Worm (Caenorhabditis elegans): ENCODE data around the gene rpl-42.

The rpl-42 gene

DNA sequence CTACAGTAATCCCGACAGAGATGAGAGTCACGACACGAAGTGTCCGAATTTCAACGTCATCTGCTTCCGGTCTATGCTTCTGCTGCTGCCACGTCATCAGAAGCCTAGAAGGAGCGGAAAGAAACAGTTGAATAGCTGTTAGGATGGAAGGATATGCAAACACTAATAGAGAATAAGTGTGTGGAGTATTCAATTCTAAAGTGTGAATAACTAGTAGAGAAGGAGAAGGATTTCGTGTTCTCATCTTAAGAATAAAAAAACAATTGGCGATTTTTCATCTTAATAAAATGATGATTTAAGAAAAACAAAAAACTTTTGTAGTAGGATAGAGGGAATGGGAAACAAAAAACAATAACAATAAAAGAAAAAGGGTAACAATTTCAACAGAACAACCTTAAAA is 46.6 kb upstream of the rpl-42 start, which contains the start of gene col-83:
Gene col-83, minus strand, starts transcription at position 101 of the 400 bp plus-strand sequence.
- TF ChIP-seq nhr-28 (tag; optimal IDR thresholded peaks at IDR 0.05) (no peak), fkh-8 (tag; optimal IDR thresholded peaks at IDR 0.05) (no peak), snu-23 (GFP tag; optimal IDR thresholded peaks at IDR 0.05) (no peak), vab-15 (tag; optimal IDR thresholded peaks at IDR 0.05) (no peak), ama-1 (optimal IDR thresholded peaks at IDR 0.05) (no peak), dsc-1 (tag; optimal IDR thresholded peaks at IDR 0.05) (no peak), swsn-7 (tag; optimal IDR thresholded peaks at IDR 0.05) (no peak), ceh-90 (tag; optimal IDR thresholded peaks at IDR 0.05) (no peak), nhr-237 (tag; optimal IDR thresholded peaks at IDR 0.05) (no peak), grh-1 (GFP tag; IDR thresholded peaks at IDR 0.05) (no peak)

DNA sequence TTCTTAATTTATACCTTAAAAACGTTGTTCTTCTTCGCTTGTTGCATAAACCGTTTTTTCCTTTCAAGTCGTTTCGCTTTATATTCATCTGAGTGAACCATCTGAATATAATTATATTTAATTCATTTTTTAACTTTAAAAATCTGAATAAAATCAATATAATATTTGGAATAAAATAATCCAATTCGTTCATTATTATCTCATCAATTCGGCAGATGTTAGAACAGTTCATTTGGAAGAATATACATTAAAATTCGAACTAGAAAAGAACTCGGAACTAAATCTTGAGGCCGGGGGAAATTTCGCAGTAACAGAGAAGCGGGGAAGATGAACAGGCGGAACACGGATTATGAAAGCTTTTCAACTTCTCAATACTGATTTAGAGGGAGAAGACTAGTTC is 43.6 kb upstream of the rpl-42 start, which contains the start of gene F33A8.4:
Gene F33A8.4, minus strand, starts transcription at position 101 of the 400 bp plus-strand sequence.
- TF ChIP-seq Y116A8C.19 (tag; optimal IDR thresholded peaks at IDR 0.05; ENCODE audit: borderline replicate concordance) (no peak), F16B12.6 (tag; optimal IDR thresholded peaks at IDR 0.05) (no peak), ces-1 (GFP tag; optimal IDR thresholded peaks at IDR 0.05) (no peak), aly-2 (tag; optimal IDR thresholded peaks at IDR 0.05) (no peak), elt-3 (tag; optimal IDR thresholded peaks at IDR 0.05) (no peak), vab-15 (tag; optimal IDR thresholded peaks at IDR 0.05) (no peak), sox-4 (tag; optimal IDR thresholded peaks at IDR 0.05) (no peak), hlh-4 (tag; optimal IDR thresholded peaks at IDR 0.05) (no peak), fos-1 (tag; optimal IDR thresholded peaks at IDR 0.05) (no peak), lin-35 (GFP tag; optimal IDR thresholded peaks at IDR 0.05) (no peak), nhr-90 (tag; optimal IDR thresholded peaks at IDR 0.05; ENCODE audit: poor library complexity) (no peak), ceh-88 (GFP tag; IDR thresholded peaks at IDR 0.05) (no peak), swsn-7 (tag; optimal IDR thresholded peaks at IDR 0.05) (no peak), jun-1 (tag; optimal IDR thresholded peaks at IDR 0.05) (no peak), aha-1 (tag; optimal IDR thresholded peaks at IDR 0.05) (no peak), unc-62 (GFP tag; optimal IDR thresholded peaks at IDR 0.05) (no peak), hpl-2 (GFP tag; optimal IDR thresholded peaks at IDR 0.05) (no peak), fkh-10 (GFP tag; optimal IDR thresholded peaks at IDR 0.05) (no peak), elt-2 (tag; optimal IDR thresholded peaks at IDR 0.05) (no peak), egl-27 (tag; optimal IDR thresholded peaks at IDR 0.05) (no peak)

DNA sequence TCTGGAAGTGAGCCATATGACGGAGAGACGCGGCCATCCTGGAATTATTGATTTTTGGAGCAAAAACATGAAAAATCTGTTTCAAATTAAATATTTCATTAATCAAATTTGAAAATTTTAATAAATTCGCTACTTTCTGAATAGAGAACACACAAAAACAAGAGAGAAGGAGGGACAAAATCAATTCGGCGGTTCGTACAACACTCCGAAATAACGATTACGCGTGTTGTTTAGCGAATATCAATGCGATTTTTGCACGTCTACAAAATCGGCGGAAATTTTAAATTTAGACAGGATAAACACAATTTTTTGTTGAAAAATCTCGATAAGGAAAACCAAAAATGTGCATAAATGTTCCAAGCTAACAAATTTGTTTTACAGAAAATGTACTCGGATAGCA is 42.6 kb upstream of the rpl-42 start, which contains the start of the genes sdhd-1 and ilkp-1:
Gene sdhd-1, minus strand, starts transcription at position 38 of the 400 bp plus-strand sequence.
Gene ilkp-1, plus strand, starts transcription at position 380 of the 400 bp plus-strand sequence.
- TF ChIP-seq mef-2 (tag; optimal IDR thresholded peaks at IDR 0.05) (no peak), unc-130 (tag; optimal IDR thresholded peaks at IDR 0.05) (peak; percentile 18), rnt-1 (tag; optimal IDR thresholded peaks at IDR 0.05) (peak; percentile 19), mep-1 (tag; optimal IDR thresholded peaks at IDR 0.05) (peak; percentile 69), vab-15 (tag; optimal IDR thresholded peaks at IDR 0.05) (no peak), efl-1 (optimal IDR thresholded peaks at IDR 0.05) (peak; percentile 43 to 84), efl-1 (GFP tag; optimal IDR thresholded peaks at IDR 0.05 in 1 of 2) (peak; percentile 85 to 97), lin-15B (tag; optimal IDR thresholded peaks at IDR 0.05) (peak; percentile 6), tlp-1 (tag; optimal IDR thresholded peaks at IDR 0.05) (no peak), lin-35 (GFP tag; optimal IDR thresholded peaks at IDR 0.05) (peak; percentile 83 to 90), lin-39 (tag; optimal IDR thresholded peaks at IDR 0.05) (peak; percentile 2), lsy-2 (tag; optimal IDR thresholded peaks at IDR 0.05) (peak; percentile 53 to 79), dpl-1 (GFP tag; optimal IDR thresholded peaks at IDR 0.05) (peak; percentile 74 to 86 (median 77)), mab-9 (GFP tag; IDR thresholded peaks at IDR 0.05) (no peak), nhr-77 (tag; optimal IDR thresholded peaks at IDR 0.05) (no peak), swsn-7 (tag; optimal IDR thresholded peaks at IDR 0.05) (peak; percentile 34), xbp-1 (tag; optimal IDR thresholded peaks at IDR 0.05) (peak; percentile 19), snu-23 (GFP tag; optimal IDR thresholded peaks at IDR 0.05) (peak; percentile 67), efl-3 (GFP tag; optimal IDR thresholded peaks at IDR 0.05) (no peak), C04F5.9 (tag; optimal IDR thresholded peaks at IDR 0.05) (no peak), grh-1 (GFP tag; IDR thresholded peaks at IDR 0.05) (no peak), hlh-17 (GFP tag; optimal IDR thresholded peaks at IDR 0.05; ENCODE audit: borderline replicate concordance) (no peak), blmp-1 (tag; optimal IDR thresholded peaks at IDR 0.05) (peak; percentile 74), nhr-47 (tag; optimal IDR thresholded peaks at IDR 0.05) (peak; percentile 47), zip-4 (GFP tag; optimal IDR thresholded peaks at IDR 0.05) (no peak), nhr-90 (tag; optimal IDR thresholded peaks at IDR 0.05; ENCODE audit: poor library complexity) (peak; percentile 26), pax-3 (tag; optimal IDR thresholded peaks at IDR 0.05) (no peak), nhr-71 (tag; optimal IDR thresholded peaks at IDR 0.05) (peak; percentile 59), ceh-82 (tag; optimal IDR thresholded peaks at IDR 0.05) (peak in 1 of 3 experiments; percentile 31)
